Worm (Caenorhabditis elegans): ENCODE results near the gene R11G1.7.

The R11G1.7 gene

DNA sequence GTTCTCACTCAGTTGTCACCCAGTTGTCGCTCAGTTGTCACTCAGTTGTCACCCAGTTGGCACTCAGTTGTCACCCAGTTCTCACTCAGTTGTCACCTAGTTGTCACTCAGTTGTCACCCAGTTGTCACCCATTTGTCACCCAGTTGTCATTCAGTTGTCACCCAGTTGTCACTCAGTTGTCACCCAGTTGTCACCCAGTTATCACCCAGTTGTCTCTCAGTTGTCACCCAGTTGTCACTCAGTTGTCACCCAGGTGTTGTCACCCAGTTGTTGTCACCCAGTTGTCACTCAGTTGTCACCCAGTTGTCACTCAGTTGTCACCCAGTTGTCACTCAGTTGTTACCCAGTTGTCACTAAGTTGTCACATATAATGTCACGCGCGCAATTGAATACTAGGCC lies 24.5 kb upstream of the R11G1.7 start:
- TF ChIP-seq unc-39 (tag; optimal IDR thresholded peaks at IDR 0.05) (no peak), nhr-12 (tag; optimal IDR thresholded peaks at IDR 0.05) (no peak), tbx-8 (GFP tag; optimal IDR thresholded peaks at IDR 0.05) (peak; percentile 98), elt-3 (tag; optimal IDR thresholded peaks at IDR 0.05) (no peak), hlh-1 (tag; optimal IDR thresholded peaks at IDR 0.05) (no peak), nhr-76 (tag; optimal IDR thresholded peaks at IDR 0.05) (no peak)

DNA sequence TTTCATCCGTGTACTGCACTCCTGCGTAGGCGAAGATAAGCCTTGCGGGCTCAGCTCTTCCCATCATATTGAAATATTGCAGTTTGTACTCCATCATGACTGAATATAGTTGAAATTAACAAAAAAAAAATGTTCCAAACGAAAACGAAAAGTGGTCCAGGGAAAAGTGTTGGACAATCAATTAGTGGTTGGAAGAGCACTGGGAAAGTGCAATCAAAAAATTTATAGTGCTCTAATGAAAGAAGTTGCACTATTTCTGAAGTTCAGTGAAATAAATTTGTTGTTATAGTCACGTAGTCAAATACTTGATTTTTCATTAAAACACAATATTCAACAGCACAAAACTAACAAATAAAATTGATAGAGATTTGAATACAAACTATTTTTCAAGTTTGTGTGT lies 22.4 kb upstream of the R11G1.7 start, which contains the start of gene gst-11:
TSS of gene gst-11 (minus strand) at position 101 of the 400 bp plus-strand sequence.
- TF ChIP-seq snpc-4 (tag; optimal IDR thresholded peaks at IDR 0.05) (no peak), nhr-2 (tag; optimal IDR thresholded peaks at IDR 0.05) (no peak), nhr-12 (tag; optimal IDR thresholded peaks at IDR 0.05) (no peak), nhr-28 (tag; optimal IDR thresholded peaks at IDR 0.05) (no peak), sptf-1 (tag; optimal IDR thresholded peaks at IDR 0.05) (no peak), M03D4.4 (tag; optimal IDR thresholded peaks at IDR 0.05) (no peak), blmp-1 (tag; optimal IDR thresholded peaks at IDR 0.05) (no peak), mep-1 (tag; optimal IDR thresholded peaks at IDR 0.05) (no peak), tbx-8 (GFP tag; optimal IDR thresholded peaks at IDR 0.05) (no peak), flh-1 (GFP tag; optimal IDR thresholded peaks at IDR 0.05) (no peak), mls-2 (tag; optimal IDR thresholded peaks at IDR 0.05) (no peak), mab-5 (tag; optimal IDR thresholded peaks at IDR 0.05) (no peak), lsy-2 (tag; optimal IDR thresholded peaks at IDR 0.05) (no peak)

DNA sequence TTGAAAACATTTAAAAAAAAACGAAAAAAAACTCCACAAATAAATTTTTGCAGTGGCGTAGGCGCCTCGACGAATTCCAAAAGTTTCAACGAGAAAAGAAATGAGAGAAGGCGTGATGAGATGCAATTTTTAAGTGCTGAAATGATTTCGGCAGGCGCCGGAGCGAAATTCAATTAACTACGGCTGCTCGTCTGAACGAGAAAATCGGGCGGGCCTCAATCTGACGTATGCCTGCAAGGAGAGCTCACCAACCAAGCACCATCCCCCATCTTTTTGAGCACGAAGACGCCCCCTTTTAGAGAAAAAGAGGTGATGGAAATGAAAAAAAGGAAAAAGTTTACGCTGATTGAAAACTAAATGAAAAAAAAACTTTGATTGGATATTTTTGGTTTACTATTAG lies 21.3 kb upstream of the R11G1.7 start:
- TF ChIP-seq snpc-4 (tag; optimal IDR thresholded peaks at IDR 0.05) (no peak), ces-1 (GFP tag; optimal IDR thresholded peaks at IDR 0.05) (peak; percentile 18), ham-2 (GFP tag; optimal IDR thresholded peaks at IDR 0.05) (no peak), ceh-83 (GFP tag; optimal IDR thresholded peaks at IDR 0.05) (no peak)

DNA sequence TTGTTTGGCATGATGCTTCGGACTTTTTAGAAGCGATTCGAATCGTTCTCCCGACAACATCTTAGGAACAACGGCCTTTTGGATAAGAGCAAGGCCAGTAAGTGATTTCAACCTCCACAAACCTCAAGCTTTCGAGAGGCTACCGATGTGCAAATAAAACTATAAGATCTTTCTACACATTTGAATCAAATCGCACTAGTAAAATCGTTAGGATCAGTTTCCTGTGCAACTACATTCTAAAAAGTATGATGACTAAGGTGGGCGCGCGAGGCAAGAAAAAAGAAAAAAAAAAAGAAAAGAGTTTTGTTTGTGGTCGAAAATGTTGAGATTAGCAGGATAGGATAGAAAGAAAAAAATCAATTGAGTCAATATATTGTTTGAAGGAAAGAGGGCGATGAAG lies 11.3 kb upstream of the R11G1.7 start, which contains the start of gene tmem-24:
TSS of gene tmem-24 (minus strand) at position 101 of the 400 bp plus-strand sequence.
- TF ChIP-seq snpc-4 (tag; optimal IDR thresholded peaks at IDR 0.05): no peak

DNA sequence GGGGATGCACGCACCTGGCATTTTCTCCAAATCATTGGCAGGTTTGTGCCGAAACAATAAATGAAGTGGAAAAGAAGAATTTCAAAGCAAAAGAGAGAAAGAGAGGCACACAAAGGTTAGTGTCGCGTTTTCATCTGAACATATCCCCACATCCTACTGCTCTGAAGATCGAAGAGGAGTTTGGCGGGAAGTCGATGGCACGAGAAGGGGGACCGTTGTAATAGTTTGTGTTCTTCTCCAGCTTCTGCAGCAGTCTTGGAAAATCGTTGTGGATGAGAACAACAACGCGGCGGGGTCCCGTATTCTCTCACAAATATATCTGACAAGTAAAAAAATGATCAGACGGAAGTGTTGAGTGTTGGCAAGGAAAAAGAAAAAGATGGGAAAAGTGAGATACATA lies 10.1 kb upstream of the R11G1.7 start:
- TF ChIP-seq sem-2 (GFP tag; optimal IDR thresholded peaks at IDR 0.05): no peak
- peak; percentile 59 for TF ChIP-seq hlh-1 (tag; optimal IDR thresholded peaks at IDR 0.05)
- TF ChIP-seq drap-1 (GFP tag; optimal IDR thresholded peaks at IDR 0.05): no peak
- TF ChIP-seq unc-120 (tag; optimal IDR thresholded peaks at IDR 0.05; ENCODE audit: poor library complexity, severe bottlenecking): peak; percentile 27

DNA sequence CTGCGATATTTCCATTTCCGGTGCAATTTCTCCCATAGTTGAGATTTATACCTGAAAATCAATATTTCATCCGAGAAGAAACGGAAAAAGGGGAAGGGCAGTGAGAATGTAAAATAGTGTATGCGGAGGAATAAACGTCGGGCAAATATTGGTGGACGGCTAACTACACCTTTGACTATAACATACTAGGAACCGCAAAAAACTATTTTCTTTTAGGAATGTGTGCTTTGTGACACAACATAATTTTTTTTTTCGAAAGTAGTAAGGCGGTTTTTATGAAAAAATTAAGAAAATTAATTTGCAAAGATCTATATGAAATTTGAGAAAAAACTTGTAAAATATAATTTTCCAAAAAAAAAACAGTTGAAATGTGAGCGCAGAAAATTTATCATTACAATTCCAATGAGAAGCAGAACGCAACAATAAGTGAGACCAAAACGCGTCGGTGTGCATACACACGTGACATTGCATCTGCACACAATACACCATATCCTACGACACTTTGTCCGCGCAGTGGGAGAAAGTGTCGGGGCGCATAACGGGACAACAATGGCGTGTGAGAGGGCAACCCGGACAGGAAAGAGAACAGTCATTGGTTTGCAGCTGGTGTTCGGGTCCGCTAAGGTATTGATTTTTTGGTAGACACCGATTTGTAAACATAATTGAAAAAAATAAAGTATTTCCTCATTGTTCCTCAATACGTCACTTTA lies 5.8 kb upstream of the R11G1.7 start, which contains the start of the genes sax-1 and R11G1.2:
TSS of gene sax-1 (minus strand) at position 51 of the 710 bp plus-strand sequence.
TSS of gene R11G1.2 (plus strand) at position 515 of the 710 bp plus-strand sequence.
- TF ChIP-seq mep-1 (tag; optimal IDR thresholded peaks at IDR 0.05) (peak; percentile 40), pha-4 (tag; optimal IDR thresholded peaks at IDR 0.05) (peak; percentile 59), mab-5 (tag; optimal IDR thresholded peaks at IDR 0.05) (no peak), snpc-4 (tag; optimal IDR thresholded peaks at IDR 0.05) (no peak), ceh-83 (GFP tag; optimal IDR thresholded peaks at IDR 0.05) (no peak), cnd-1 (tag; optimal IDR thresholded peaks at IDR 0.05) (peak; percentile 5), elt-3 (tag; optimal IDR thresholded peaks at IDR 0.05) (no peak), lsy-2 (tag; optimal IDR thresholded peaks at IDR 0.05) (peak; percentile 6), drap-1 (GFP tag; optimal IDR thresholded peaks at IDR 0.05) (no peak), blmp-1 (tag; optimal IDR thresholded peaks at IDR 0.05) (no peak), M03D4.4 (tag; optimal IDR thresholded peaks at IDR 0.05) (no peak), elt-1 (tag; optimal IDR thresholded peaks at IDR 0.05; ENCODE audit: borderline replicate concordance, insufficient read depth) (no peak), sem-2 (GFP tag; optimal IDR thresholded peaks at IDR 0.05) (no peak), flh-1 (GFP tag; optimal IDR thresholded peaks at IDR 0.05) (no peak), sptf-1 (tag; optimal IDR thresholded peaks at IDR 0.05) (no peak), ceh-39 (tag; optimal IDR thresholded peaks at IDR 0.05) (no peak), lin-13 (tag; optimal IDR thresholded peaks at IDR 0.05) (peak; percentile 73), nhr-2 (tag; optimal IDR thresholded peaks at IDR 0.05) (peak; percentile 86), nhr-28 (tag; optimal IDR thresholded peaks at IDR 0.05) (no peak), lin-32 (GFP tag; optimal IDR thresholded peaks at IDR 0.05) (peak; percentile 25), mls-2 (tag; optimal IDR thresholded peaks at IDR 0.05) (peak; percentile 3), zip-8 (tag; optimal IDR thresholded peaks at IDR 0.05) (no peak), tbx-8 (GFP tag; optimal IDR thresholded peaks at IDR 0.05) (no peak), unc-120 (tag; optimal IDR thresholded peaks at IDR 0.05; ENCODE audit: poor library complexity, severe bottlenecking) (no peak)

Measured in whole organism, mixed stage, embryonic.